Worm (Caenorhabditis elegans): ENCODE results near the gene vha-19.

The vha-19 gene

ce11 chrIV:3385337-3386215, 16.6 kb downstream of the vha-19 start, which contains the start of gene mai-2 (continued):
- TF ChIP-seq ceh-44 (GFP tag; IDR thresholded peaks at IDR 0.05) (no peak), vab-7 (GFP tag; IDR thresholded peaks at IDR 0.05) (no peak), nhr-28 (tag; optimal IDR thresholded peaks at IDR 0.05) (peak; percentile 29), php-3 (GFP tag; IDR thresholded peaks at IDR 0.05) (0 out of 2 replicates have a peak, but pooled peaks have one; percentile 38), nhr-111 (GFP tag; optimal IDR thresholded peaks at IDR 0.05) (no peak), F26F4.8 (GFP tag; conservative IDR thresholded peaks at IDR 0.05) (no peak), dmd-8 (GFP tag; IDR thresholded peaks at IDR 0.05) (no peak), T20F7.1 (GFP tag; optimal IDR thresholded peaks at IDR 0.05) (peak; percentile 39), pha-4 (GFP tag; IDR thresholded peaks at IDR 0.05) (peak; percentile 62; the same call in 1 of the 2 replicates), pha-4 (tag; optimal IDR thresholded peaks at IDR 0.05) (no peak), set-16 (GFP tag; IDR thresholded peaks at IDR 0.05) (peak; percentile 98), hmg-1.1 (GFP tag; IDR thresholded peaks at IDR 0.05) (peak; percentile 53), mep-1 (tag; optimal IDR thresholded peaks at IDR 0.05) (peak; percentile 18), gei-8 (GFP tag; optimal IDR thresholded peaks at IDR 0.05) (no peak), F10B5.3 (tag; optimal IDR thresholded peaks at IDR 0.05) (no peak), nhr-48 (tag; optimal IDR thresholded peaks at IDR 0.05) (no peak), daf-16 (GFP tag; optimal IDR thresholded peaks at IDR 0.05) (no peak), daf-16 (tag; optimal IDR thresholded peaks at IDR 0.05) (peak; percentile 77), spr-3 (GFP tag; optimal IDR thresholded peaks at IDR 0.05) (no peak), lin-15B (tag; optimal IDR thresholded peaks at IDR 0.05) (no peak), mes-2 (tag; optimal IDR thresholded peaks at IDR 0.05; ENCODE audit: poor library complexity, severe bottlenecking) (peak; percentile 73), daf-8 (GFP tag; IDR thresholded peaks at IDR 0.05) (no peak), nhr-25 (tag; optimal IDR thresholded peaks at IDR 0.05; ENCODE audit: borderline replicate concordance, insufficient read depth) (peak; percentile 28), mdl-1 (tag; optimal IDR thresholded peaks at IDR 0.05) (peak in 1 of 2 experiments; percentile 14)

ce11 chrIV:3386504-3387290, 17.7 kb downstream of the vha-19 start:
- TF ChIP-seq sdz-12 (GFP tag; optimal IDR thresholded peaks at IDR 0.05), result no peak
- TF ChIP-seq mep-1 (tag; optimal IDR thresholded peaks at IDR 0.05), result no peak
- no peak for TF ChIP-seq madf-5 (GFP tag; IDR thresholded peaks at IDR 0.05)
- TF ChIP-seq nhr-237 (tag; optimal IDR thresholded peaks at IDR 0.05), result no peak
- peak; percentile 22 for TF ChIP-seq R02D3.7 (tag; optimal IDR thresholded peaks at IDR 0.05)
- no peak for TF ChIP-seq T26A8.4 (GFP tag; IDR thresholded peaks at IDR 0.05)
- TF ChIP-seq Y105C5A.15 (GFP tag; IDR thresholded peaks at IDR 0.05), result no peak
- TF ChIP-seq madf-9 (GFP tag; conservative IDR thresholded peaks at IDR 0.05), result no peak
- no peak for TF ChIP-seq dmd-9 (GFP tag; IDR thresholded peaks at IDR 0.05)
- TF ChIP-seq mdl-1 (tag; optimal IDR thresholded peaks at IDR 0.05), result no peak
- 0 out of 2 replicates have a peak, but pooled peaks have one; percentile 50 for TF ChIP-seq zfp-3 (GFP tag; conservative IDR thresholded peaks at IDR 0.05)
- no peak for TF ChIP-seq zfp-2 (tag; optimal IDR thresholded peaks at IDR 0.05)
- no peak for TF ChIP-seq jun-1 (tag; optimal IDR thresholded peaks at IDR 0.05)
- no peak for TF ChIP-seq F49E8.2 (tag; optimal IDR thresholded peaks at IDR 0.05; ENCODE audit: borderline replicate concordance)
- TF ChIP-seq dmd-6 (GFP tag; IDR thresholded peaks at IDR 0.05), result no peak
- TF ChIP-seq hlh-30 (tag; optimal IDR thresholded peaks at IDR 0.05; ENCODE audit: insufficient read depth), result no peak
- TF ChIP-seq dve-1 (tag; optimal IDR thresholded peaks at IDR 0.05; ENCODE audit: insufficient read depth), result no peak
- no peak for TF ChIP-seq ceh-44 (GFP tag; IDR thresholded peaks at IDR 0.05)
- no peak for TF ChIP-seq daf-16 (GFP tag; optimal IDR thresholded peaks at IDR 0.05)
- TF ChIP-seq daf-16 (tag; optimal IDR thresholded peaks at IDR 0.05), result peak; percentile 26
- peak; percentile 93 for TF ChIP-seq aha-1 (tag)
- TF ChIP-seq spr-1 (tag; optimal IDR thresholded peaks at IDR 0.05), result no peak
- no peak for TF ChIP-seq F26F4.8 (GFP tag; conservative IDR thresholded peaks at IDR 0.05)
- TF ChIP-seq lin-13 (GFP tag; optimal IDR thresholded peaks at IDR 0.05), result no peak
- peak in 1 of 2 experiments; percentile 92 for TF ChIP-seq unc-62 (GFP tag; optimal IDR thresholded peaks at IDR 0.05 in 1 of 2)
- no peak for TF ChIP-seq unc-62 (tag; optimal IDR thresholded peaks at IDR 0.05)
- no peak for TF ChIP-seq lsy-2 (tag; optimal IDR thresholded peaks at IDR 0.05)
- TF ChIP-seq F10B5.3 (tag; optimal IDR thresholded peaks at IDR 0.05), result no peak
- peak; percentile 32; the same call in 1 of the 2 replicates for TF ChIP-seq lin-38 (GFP tag; IDR thresholded peaks at IDR 0.05)

Measured in whole organism, L4 larva.